Worm (Caenorhabditis elegans) whole organism, late embryonic: ENCODE data around the gene tbce-1.

ENCODE experiments used
- Y22D7AL.16 ChIP-seq: sonication (generic microtip); optimal IDR thresholded peaks from 2 replicates; lab custom pipeline; 2016; ENCODE audit warnings: missing genetic modification characterization, missing compliant biosample characterization
- ceh-18 ChIP-seq: sonication (generic microtip); optimal IDR thresholded peaks from 2 replicates; lab custom pipeline; 2016; ENCODE audit warnings: missing genetic modification characterization, missing compliant biosample characterization
- ceh-19 ChIP-seq: fragments of 200-800 bp; sonication (Bioruptor generic); optimal IDR thresholded peaks from 2 replicates; lab custom pipeline; 2018; ENCODE audit warnings: mild to moderate bottlenecking, missing genetic modification characterization, missing compliant biosample characterization
- ceh-2 ChIP-seq: sonication (generic microtip); optimal IDR thresholded peaks from 2 replicates; lab custom pipeline; 2016; ENCODE audit warnings: missing genotype, missing genetic modification characterization, missing compliant biosample characterization
- ceh-24 ChIP-seq: sonication (generic microtip); optimal IDR thresholded peaks from 2 replicates; lab custom pipeline; 2016; ENCODE audit warnings: mild to moderate bottlenecking, missing genetic modification characterization, missing compliant biosample characterization
- ceh-31 ChIP-seq: sonication (generic microtip); optimal IDR thresholded peaks from 2 replicates; lab custom pipeline; 2016; ENCODE audit warnings: missing genetic modification characterization, missing compliant biosample characterization
- ceh-45 ChIP-seq: fragments of 200-800 bp; sonication (Bioruptor generic); IDR thresholded peaks from 2 replicates; pipeline ENCODE4 v1.3.6; 2022; ENCODE audit warnings: missing genetic modification reagents, missing genetic modification characterization, missing compliant biosample characterization
- fkh-10 ChIP-seq: fragments of 150-350 bp; optimal IDR thresholded peaks from 2 replicates; lab custom pipeline; 2014; ENCODE audit warnings: missing biosample characterization, missing genetic modification reagents, missing genetic modification characterization
- hlh-13 ChIP-seq: fragments of 200-800 bp; sonication (Bioruptor generic); optimal IDR thresholded peaks from 2 replicates; lab custom pipeline; 2018; ENCODE audit warnings: mild to moderate bottlenecking, missing genetic modification characterization, missing compliant biosample characterization
- hlh-30 ChIP-seq: sonication (generic microtip); optimal IDR thresholded peaks from 2 replicates; lab custom pipeline; 2017; ENCODE audit warnings: antibody characterized with exemption, missing genetic modification characterization, missing compliant biosample characterization; ENCODE audit not compliant: insufficient read depth
- hlh-6 ChIP-seq: sonication (generic microtip); optimal IDR thresholded peaks from 2 replicates; lab custom pipeline; 2016; ENCODE audit warnings: missing genotype, missing genetic modification characterization, missing compliant biosample characterization
- madf-2 ChIP-seq: sonication (generic microtip); optimal IDR thresholded peaks from 2 replicates; lab custom pipeline; 2017; ENCODE audit warnings: missing genetic modification characterization, missing compliant biosample characterization
- mec-3 ChIP-seq: sonication (generic microtip); optimal IDR thresholded peaks from 2 replicates; lab custom pipeline; 2016; ENCODE audit warnings: borderline replicate concordance, missing genetic modification characterization, missing compliant biosample characterization
- pag-3 ChIP-seq: sonication (generic microtip); optimal IDR thresholded peaks from 2 replicates; lab custom pipeline; 2016; ENCODE audit warnings: missing compliant biosample characterization, missing genetic modification characterization, borderline replicate concordance
- pat-9 ChIP-seq: fragments of 200-800 bp; sonication (Bioruptor generic); optimal IDR thresholded peaks from 2 replicates; lab custom pipeline; 2018; ENCODE audit warnings: mild to moderate bottlenecking, missing genetic modification characterization, moderate library complexity, missing compliant biosample characterization
- pax-1 ChIP-seq: fragments of 150-350 bp; optimal IDR thresholded peaks from 2 replicates; lab custom pipeline; 2014; ENCODE audit warnings: missing biosample characterization, missing genetic modification characterization
- pqm-1 ChIP-seq: sonication (generic microtip); optimal IDR thresholded peaks from 2 replicates; lab custom pipeline; 2016; ENCODE audit warnings: missing genetic modification characterization, missing compliant biosample characterization
- unc-42 ChIP-seq: sonication (generic microtip); optimal IDR thresholded peaks from 2 replicates; lab custom pipeline; 2016; ENCODE audit warnings: missing genotype, missing genetic modification characterization, missing compliant biosample characterization
- unc-86 ChIP-seq: sonication (generic microtip); optimal IDR thresholded peaks from 2 replicates; lab custom pipeline; 2016; ENCODE audit warnings: missing genetic modification characterization, missing compliant biosample characterization

tbce-1 gene

ce11 chrIV:8342385-8342784 lies 47.9 kb downstream of the tbce-1 start, which contains the start of gene lgc-5:
Gene lgc-5, plus strand, starts transcription at chrIV:8342685.
- TF ChIP-seq unc-42 (tag; lab: Kevin White, UChicago): no peak
- TF ChIP-seq pqm-1 (tag; lab: Kevin White, UChicago): no peak
- TF ChIP-seq pag-3 (tag; lab: Kevin White, UChicago): no peak
- no peak for TF ChIP-seq ceh-24 (tag; lab: Kevin White, UChicago)
- no peak for TF ChIP-seq hlh-30 (tag; lab: Kevin White, UChicago)
- no peak for TF ChIP-seq ceh-19 (GFP tag; lab: Kevin White, UChicago)
- no peak for TF ChIP-seq madf-2 (tag; lab: Kevin White, UChicago)
- TF ChIP-seq, all 69 proteins: peak for 0

ce11 chrIV:8345518-8345917 lies 51.0 kb downstream of the tbce-1 start, which contains the start of gene F17E9.5:
Gene F17E9.5, plus strand, starts transcription at chrIV:8345818.
- TF ChIP-seq ceh-18 (tag; lab: Kevin White, UChicago) (no peak), ceh-2 (no peak), mec-3 (no peak), pat-9 (no peak), ceh-31 (tag; lab: Kevin White, UChicago) (no peak), pax-1 (no peak), hlh-13 (GFP tag; lab: Kevin White, UChicago) (no peak), fkh-10 (GFP tag; lab: Kevin White, UChicago) (no peak), unc-86 (tag; lab: Kevin White, UChicago) (no peak), Y22D7AL.16 (tag; lab: Kevin White, UChicago) (no peak), ceh-45 (GFP tag; lab: Robert Waterston, UW) (no peak), hlh-6 (no peak), hlh-30 (tag; lab: Kevin White, UChicago) (no peak)
